Worm (Caenorhabditis elegans) whole organism, L4 larva: ENCODE data around the gene F44E7.9.
A peak's percentile ranks its signal among the peaks of the same experiment; 100 is the strongest.

Experiments used
- F26F4.8 ChIP-seq: fragments of 200-800 bp; sonication (Bioruptor generic); conservative IDR thresholded peaks from 2 replicates; pipeline ENCODE4 v1.3.6; 2022; ENCODE audit warnings: missing genetic modification characterization, missing compliant biosample characterization
- F49E8.2 ChIP-seq: sonication (generic microtip); optimal IDR thresholded peaks from 2 replicates; lab custom pipeline; 2016; ENCODE audit warnings: missing compliant biosample characterization, mild to moderate bottlenecking, missing genetic modification characterization, borderline replicate concordance
- T20F7.1 ChIP-seq: fragments of 200-800 bp; sonication (Bioruptor generic); optimal IDR thresholded peaks from 2 replicates; lab custom pipeline; 2018; ENCODE audit warnings: mild to moderate bottlenecking, missing genetic modification characterization, missing compliant biosample characterization
- Y48G9A.11 ChIP-seq: fragments of 200-800 bp; sonication (Bioruptor generic); IDR thresholded peaks from 2 replicates; pipeline ENCODE4 v1.3.6; 2022; ENCODE audit warnings: missing genetic modification reagents, missing genetic modification characterization, missing compliant biosample characterization
- ZK337.2 ChIP-seq: fragments of 200-800 bp; sonication (Bioruptor generic); IDR thresholded peaks from 2 replicates; pipeline ENCODE4 v1.3.6; 2022; ENCODE audit warnings: missing genetic modification reagents, missing genetic modification characterization, missing compliant biosample characterization
- aha-1 ChIP-seq: fragments of 150-350 bp; peaks from one replicate; lab custom pipeline; 2014; ENCODE audit warnings: missing biosample characterization, missing genetic modification characterization
- ama-1 ChIP-seq: fragments of 150-350 bp; optimal IDR thresholded peaks from 2 replicates; lab custom pipeline; 2014; ENCODE audit warnings: inconsistent platforms, mixed read lengths
- arid-1 ChIP-seq: fragments of 200-800 bp; sonication (Bioruptor generic); conservative IDR thresholded peaks from 2 replicates; pipeline ENCODE4 v1.3.6; 2022; ENCODE audit warnings: missing genetic modification reagents, missing genetic modification characterization, missing compliant biosample characterization
- attf-4 ChIP-seq: sonication (generic microtip); optimal IDR thresholded peaks from 3 replicates; lab custom pipeline; 2017; ENCODE audit warnings: missing biosample characterization, missing genetic modification characterization
- ceh-28 ChIP-seq: fragments of 150-350 bp; optimal IDR thresholded peaks from 2 replicates; lab custom pipeline; 2014; ENCODE audit warnings: missing biosample characterization, missing genetic modification reagents, missing genetic modification characterization
- ctbp-1 ChIP-seq: fragments of 200-800 bp; sonication (Bioruptor generic); IDR thresholded peaks from 2 replicates; pipeline ENCODE4 v1.3.6; 2022; ENCODE audit warnings: missing genetic modification reagents, missing genetic modification characterization, missing compliant biosample characterization
- daf-12 ChIP-seq: fragments of 150-350 bp; optimal IDR thresholded peaks from 2 replicates; lab custom pipeline; 2014; ENCODE audit warnings: missing biosample characterization, missing genetic modification reagents, missing genetic modification characterization
- daf-8 ChIP-seq: fragments of 200-800 bp; sonication (Bioruptor generic); IDR thresholded peaks from 2 replicates; pipeline ENCODE4 v1.3.6; 2022; ENCODE audit warnings: missing genetic modification characterization, missing compliant biosample characterization
- dmd-6 ChIP-seq: fragments of 200-800 bp; sonication (Bioruptor generic); IDR thresholded peaks from 2 replicates; pipeline ENCODE4 v1.3.6; 2022; ENCODE audit warnings: missing genetic modification reagents, missing genetic modification characterization, missing compliant biosample characterization
- dmd-9 ChIP-seq: fragments of 200-800 bp; sonication (Bioruptor generic); IDR thresholded peaks from 2 replicates; pipeline ENCODE4 v1.3.6; 2022; ENCODE audit warnings: missing genetic modification reagents, missing genetic modification characterization, missing compliant biosample characterization
- dpl-1 ChIP-seq: fragments of 150-350 bp; optimal IDR thresholded peaks from 2 replicates; lab custom pipeline; 2014; ENCODE audit warnings: missing biosample characterization, missing genetic modification reagents, missing genetic modification characterization
- dve-1 ChIP-seq: sonication (generic microtip); optimal IDR thresholded peaks from 2 replicates; lab custom pipeline; 2017; ENCODE audit warnings: antibody characterized with exemption, mild to moderate bottlenecking, missing genetic modification characterization, missing compliant biosample characterization; ENCODE audit not compliant: insufficient read depth
- egl-27 ChIP-seq: sonication (generic microtip); optimal IDR thresholded peaks from 3 replicates; lab custom pipeline; 2017; ENCODE audit warnings: missing biosample characterization, missing genetic modification reagents, missing genetic modification characterization
- egl-43 ChIP-seq: fragments of 200-800 bp; sonication (Bioruptor generic); IDR thresholded peaks from 2 replicates; pipeline ENCODE4 v1.3.6; 2022; ENCODE audit warnings: missing genetic modification reagents, missing genetic modification characterization, missing compliant biosample characterization
- hif-1 ChIP-seq, 2 experiments: sonication (generic microtip); optimal IDR thresholded peaks; 2 replicates each; lab custom pipeline; 2016 to 2017; ENCODE audit warnings: missing compliant biosample characterization in 2 of 2, missing genetic modification characterization in 2 of 2, missing genetic modification reagents in 2 of 2, missing genotype in 2 of 2, mild to moderate bottlenecking in 1 of 2
- hlh-11 ChIP-seq: fragments of 200-800 bp; sonication (Bioruptor generic); optimal IDR thresholded peaks from 2 replicates; lab custom pipeline; 2018; ENCODE audit warnings: mild to moderate bottlenecking, missing genetic modification characterization, missing compliant biosample characterization
- hmg-1.1 ChIP-seq: fragments of 200-800 bp; sonication (Bioruptor generic); IDR thresholded peaks from 2 replicates; pipeline ENCODE4 v1.3.6; 2022; ENCODE audit warnings: missing genetic modification reagents, missing genetic modification characterization, missing compliant biosample characterization
- lin-15B ChIP-seq: fragments of 150-350 bp; sonication (generic microtip); optimal IDR thresholded peaks from 3 replicates; lab custom pipeline; 2014; ENCODE audit warnings: missing biosample characterization, missing genetic modification characterization
- lin-29 ChIP-seq: fragments of 200-800 bp; sonication (Bioruptor generic); IDR thresholded peaks from 2 replicates; pipeline ENCODE4 v1.3.6; 2022; ENCODE audit warnings: missing genetic modification reagents, missing genetic modification characterization, missing compliant biosample characterization
- lin-38 ChIP-seq: fragments of 200-800 bp; sonication (Bioruptor generic); IDR thresholded peaks from 2 replicates; pipeline ENCODE4 v1.3.6; 2022; ENCODE audit warnings: missing genetic modification reagents, missing genetic modification characterization, missing compliant biosample characterization
- mes-2 ChIP-seq: sonication (generic microtip); optimal IDR thresholded peaks from 2 replicates; lab custom pipeline; 2016; ENCODE audit warnings: missing genotype, mild to moderate bottlenecking, missing genetic modification characterization, missing compliant biosample characterization; ENCODE audit not compliant: poor library complexity, severe bottlenecking
- mxl-2 ChIP-seq: fragments of 200-800 bp; sonication (Bioruptor generic); conservative IDR thresholded peaks from 2 replicates; pipeline ENCODE4 v1.3.6; 2022; ENCODE audit warnings: missing genetic modification reagents, missing genetic modification characterization, missing compliant biosample characterization
- nhr-102 ChIP-seq: sonication (generic microtip); optimal IDR thresholded peaks from 2 replicates; lab custom pipeline; 2016; ENCODE audit warnings: mild to moderate bottlenecking, missing genetic modification characterization, moderate library complexity, missing compliant biosample characterization
- nhr-11 ChIP-seq: fragments of 150-350 bp; optimal IDR thresholded peaks from 2 replicates; lab custom pipeline; 2014; ENCODE audit warnings: missing biosample characterization, missing genetic modification characterization
- nhr-28 ChIP-seq: fragments of 150-350 bp; optimal IDR thresholded peaks from 2 replicates; lab custom pipeline; 2014; ENCODE audit warnings: missing biosample characterization, missing genetic modification characterization
- nhr-41 ChIP-seq: fragments of 200-800 bp; sonication (Bioruptor generic); IDR thresholded peaks from 2 replicates; pipeline ENCODE4 v1.3.6; 2022; ENCODE audit warnings: missing genetic modification reagents, missing genetic modification characterization, missing compliant biosample characterization
- nhr-6 ChIP-seq: fragments of 150-350 bp; optimal IDR thresholded peaks from 2 replicates; lab custom pipeline; 2014; ENCODE audit warnings: missing biosample characterization, missing genetic modification characterization
- nhr-76 ChIP-seq: fragments of 150-350 bp; optimal IDR thresholded peaks from 2 replicates; lab custom pipeline; 2014; ENCODE audit warnings: missing biosample characterization, missing genetic modification characterization
- pha-4 ChIP-seq, 2 experiments: fragments of 150-350 bp in 1 of 2; fragments of 200-800 bp in 1 of 2; sonication (Bioruptor generic) in 1 of 2; IDR thresholded peaks in 1 of 2; optimal IDR thresholded peaks in 1 of 2; 2 replicates each; pipeline versions ENCODE4 v1.3.6 to Lab custom; 2014 to 2022; ENCODE audit warnings: missing genetic modification characterization in 2 of 2, missing genetic modification reagents in 2 of 2, missing biosample characterization in 1 of 2, missing compliant biosample characterization in 1 of 2
- php-3 ChIP-seq: fragments of 200-800 bp; sonication (Bioruptor generic); IDR thresholded peaks from 2 replicates; pipeline ENCODE4 v1.3.6; 2022; ENCODE audit warnings: missing genetic modification reagents, missing genetic modification characterization, missing compliant biosample characterization
- pqm-1 ChIP-seq: sonication (generic microtip); optimal IDR thresholded peaks from 2 replicates; lab custom pipeline; 2017; ENCODE audit warnings: missing biosample characterization, missing genetic modification characterization
- saeg-2 ChIP-seq: fragments of 200-800 bp; sonication (Bioruptor generic); IDR thresholded peaks from 2 replicates; pipeline ENCODE4 v1.3.6; 2022; ENCODE audit warnings: missing genetic modification reagents, missing genetic modification characterization, missing compliant biosample characterization
- sdz-12 ChIP-seq: fragments of 200-800 bp; sonication (Bioruptor generic); optimal IDR thresholded peaks from 2 replicates; lab custom pipeline; 2018; ENCODE audit warnings: mild to moderate bottlenecking, missing genetic modification characterization, missing compliant biosample characterization
- snpc-1.2 ChIP-seq: fragments of 200-800 bp; sonication (Bioruptor generic); IDR thresholded peaks from 2 replicates; pipeline ENCODE4 v1.3.6; 2022; ENCODE audit warnings: missing genetic modification reagents, missing genetic modification characterization, missing compliant biosample characterization
- spr-3 ChIP-seq: fragments of 200-800 bp; sonication (Bioruptor generic); optimal IDR thresholded peaks from 2 replicates; lab custom pipeline; 2018; ENCODE audit warnings: mild to moderate bottlenecking, missing genetic modification characterization, missing compliant biosample characterization
- unc-130 ChIP-seq: sonication (generic microtip); optimal IDR thresholded peaks from 2 replicates; lab custom pipeline; 2016; ENCODE audit warnings: missing genetic modification reagents, missing genetic modification characterization, missing compliant biosample characterization
- unc-39 ChIP-seq: sonication (generic microtip); optimal IDR thresholded peaks from 2 replicates; lab custom pipeline; 2017; ENCODE audit warnings: missing biosample characterization, missing genetic modification characterization
- vab-7 ChIP-seq: fragments of 200-800 bp; sonication (Bioruptor generic); IDR thresholded peaks from 2 replicates; pipeline ENCODE4 v1.3.6; 2022; ENCODE audit warnings: missing genetic modification reagents, missing genetic modification characterization, missing compliant biosample characterization
- zip-11 ChIP-seq: fragments of 200-800 bp; sonication (Bioruptor generic); IDR thresholded peaks from 2 replicates; pipeline ENCODE4 v1.3.6; 2022; ENCODE audit warnings: missing genetic modification characterization, missing compliant biosample characterization

Gene F44E7.9

ce11 chrV:5798132-5798531 is 7.1 kb downstream of the F44E7.9 start, which contains the start of gene nstp-3:
Gene nstp-3 (minus strand): TSS chrV:5798232.
- TF ChIP-seq nhr-11 (tag; lab: Kevin White, UChicago) (no peak), aha-1 (tag; lab: Kevin White, UChicago) (peak; percentile 52)

- TF ChIP-seq spr-3 (GFP tag; lab: Kevin White, UChicago) (no peak), daf-8 (GFP tag; lab: Robert Waterston, UW) (no peak), nhr-102 (no peak), dmd-9 (GFP tag; lab: Robert Waterston, UW) (no peak), nhr-41 (GFP tag; lab: Robert Waterston, UW) (no peak), lin-38 (GFP tag; lab: Robert Waterston, UW) (no peak), daf-12 (tag; lab: Kevin White, UChicago) (no peak), T20F7.1 (GFP tag; lab: Kevin White, UChicago) (no peak), pha-4 (GFP tag; IDR thresholded peaks at IDR 0.05; lab: Robert Waterston, UW) (no peak), pha-4 (tag; optimal IDR thresholded peaks at IDR 0.05; lab: Kevin White, UChicago) (no peak), vab-7 (GFP tag; lab: Robert Waterston, UW) (no peak), unc-39 (no peak), ctbp-1 (GFP tag; lab: Robert Waterston, UW) (no peak)
Measured at ce11 chrV:5799373-5799772, 8.3 kb downstream of the F44E7.9 start, which contains the start of gene cyn-17. Gene cyn-17 (plus strand): TSS chrV:5799673.

- TF ChIP-seq aha-1 (tag; lab: Kevin White, UChicago) (no peak), lin-15B (tag; lab: Kevin White, UChicago) (no peak), Y48G9A.11 (GFP tag; lab: Robert Waterston, UW) (no peak), pha-4 (GFP tag; IDR thresholded peaks at IDR 0.05; lab: Robert Waterston, UW) (no peak), pha-4 (tag; optimal IDR thresholded peaks at IDR 0.05; lab: Kevin White, UChicago) (no peak), spr-3 (GFP tag; lab: Kevin White, UChicago) (no peak), php-3 (GFP tag; lab: Robert Waterston, UW) (no peak), dmd-9 (GFP tag; lab: Robert Waterston, UW) (no peak), dmd-6 (GFP tag; lab: Robert Waterston, UW) (no peak), nhr-102 (no peak), daf-8 (GFP tag; lab: Robert Waterston, UW) (no peak), unc-130 (GFP tag; lab: Kevin White, UChicago) (no peak), ZK337.2 (GFP tag; lab: Robert Waterston, UW) (no peak), pqm-1 (tag; lab: Kevin White, UChicago) (no peak), attf-4 (tag; lab: Kevin White, UChicago) (no peak), egl-43 (GFP tag; lab: Robert Waterston, UW) (no peak), nhr-6 (tag; lab: Kevin White, UChicago) (no peak), dpl-1 (GFP tag; lab: Kevin White, UChicago) (no peak), snpc-1.2 (GFP tag; lab: Robert Waterston, UW) (no peak), mxl-2 (GFP tag; lab: Robert Waterston, UW) (no peak), egl-27 (tag; lab: Kevin White, UChicago) (no peak)
Measured at ce11 chrV:5805467-5805866, 14.4 kb downstream of the F44E7.9 start, which contains the start of gene ZC250.5. Gene ZC250.5 (plus strand): TSS chrV:5805767.

ce11 chrV:5813060-5813659 is 22.1 kb downstream of the F44E7.9 start, which contains the start of gene ZC250.4:
Gene ZC250.4 (minus strand): TSS chrV:5813137.
- TF ChIP-seq F26F4.8 (GFP tag; lab: Robert Waterston, UW) (no peak), arid-1 (GFP tag; lab: Robert Waterston, UW) (no peak), ceh-28 (tag; lab: Kevin White, UChicago) (no peak), nhr-41 (GFP tag; lab: Robert Waterston, UW) (no peak), F49E8.2 (tag; lab: Kevin White, UChicago) (no peak), nhr-76 (tag; lab: Kevin White, UChicago) (no peak), ama-1 (lab: Kevin White, UChicago) (peak; percentile 21), sdz-12 (GFP tag; lab: Kevin White, UChicago) (no peak), nhr-102 (peak; percentile 39), aha-1 (tag; lab: Kevin White, UChicago) (peak; percentile 74), mes-2 (tag; lab: Kevin White, UChicago) (peak; percentile 20), hif-1 (tag; optimal IDR thresholded peaks at IDR 0.05; lab: Kevin White, UChicago) (peak in 1 of 2 experiments; percentile 73), hlh-11 (tag; lab: Kevin White, UChicago) (peak; percentile 50), nhr-28 (tag; lab: Kevin White, UChicago) (peak; percentile 12), saeg-2 (GFP tag; lab: Robert Waterston, UW) (no peak), zip-11 (GFP tag; lab: Robert Waterston, UW) (no peak), dve-1 (peak; percentile 41), lin-29 (GFP tag; lab: Robert Waterston, UW) (no peak), hmg-1.1 (GFP tag; lab: Robert Waterston, UW) (no peak)
